Fruit fly (Drosophila melanogaster) whole organism, embryonic: Measurements from ENCODE around the gene CG10621.

Experiments used
- Aef1 ChIP-seq: fragments of 200-800 bp; sonication (Bioruptor generic); IDR thresholded peaks from 3 replicates; pipeline ENCODE4 v1.3.6; 2022; ENCODE audit warnings: missing biosample characterization, missing genetic modification characterization
- Blimp-1 ChIP-seq: fragments of 200-800 bp; sonication (Bioruptor generic); optimal IDR thresholded peaks from 3 replicates; lab custom pipeline; 2018; ENCODE audit warnings: missing biosample characterization, missing genetic modification characterization, mild to moderate bottlenecking, moderate library complexity, missing genetic modification reagents
- CG10979 ChIP-seq: fragments of 200-800 bp; sonication (Bioruptor generic); optimal IDR thresholded peaks from 2 replicates; lab custom pipeline; 2018; ENCODE audit warnings: missing biosample characterization, mild to moderate bottlenecking, missing genetic modification characterization, moderate library complexity
- CG11456 ChIP-seq: fragments of 200-800 bp; sonication (Bioruptor generic); IDR thresholded peaks from 3 replicates; pipeline ENCODE4 v1.3.6; 2022; ENCODE audit warnings: missing biosample characterization, missing genetic modification characterization
- CG12236 ChIP-seq: fragments of 200-800 bp; sonication (Bioruptor generic); optimal IDR thresholded peaks from 2 replicates; lab custom pipeline; 2016; ENCODE audit warnings: missing biosample characterization, missing genetic modification characterization
- CG14710 ChIP-seq: fragments of 200-800 bp; sonication (Bioruptor generic); optimal IDR thresholded peaks from 3 replicates; lab custom pipeline; 2019; ENCODE audit warnings: missing biosample characterization, mild to moderate bottlenecking, missing genetic modification characterization, moderate library complexity
- CG15011 ChIP-seq: fragments of 200-800 bp; sonication (Bioruptor generic); optimal IDR thresholded peaks from 3 replicates; lab custom pipeline; 2018; ENCODE audit warnings: missing biosample characterization, mild to moderate bottlenecking, missing genetic modification characterization
- CG15696 ChIP-seq: fragments of 200-800 bp; sonication (Bioruptor generic); optimal IDR thresholded peaks from 2 replicates; lab custom pipeline; 2019; ENCODE audit warnings: missing biosample characterization, mild to moderate bottlenecking, missing genetic modification characterization, moderate library complexity
- CG1603 ChIP-seq: fragments of 200-800 bp; sonication (Bioruptor generic); optimal IDR thresholded peaks from 2 replicates; lab custom pipeline; 2019; ENCODE audit warnings: missing biosample characterization, mild to moderate bottlenecking, missing genetic modification characterization, moderate library complexity
- CG17186 ChIP-seq: fragments of 200-800 bp; sonication (Bioruptor generic); optimal IDR thresholded peaks from 3 replicates; lab custom pipeline; 2017; ENCODE audit warnings: missing biosample characterization, missing genetic modification reagents, missing genetic modification characterization
- CG17612 ChIP-seq: fragments of 200-800 bp; sonication (Bioruptor generic); IDR thresholded peaks from 2 replicates; pipeline ENCODE4 v1.3.6; 2022; ENCODE audit warnings: missing biosample characterization, missing genetic modification characterization
- CG31441 ChIP-seq: fragments of 200-800 bp; sonication (Bioruptor generic); IDR thresholded peaks from 2 replicates; pipeline ENCODE4 v1.3.6; 2022; ENCODE audit warnings: missing biosample characterization, missing genetic modification characterization
- CG34422 ChIP-seq: fragments of 200-800 bp; sonication (Bioruptor generic); IDR thresholded peaks from 3 replicates; pipeline ENCODE4 v1.3.6; 2022; ENCODE audit warnings: missing biosample characterization, missing genetic modification characterization
- CG42726 ChIP-seq: fragments of 200-800 bp; sonication (Bioruptor generic); IDR thresholded peaks from 2 replicates; pipeline ENCODE4 v1.3.6; 2022; ENCODE audit warnings: missing biosample characterization, missing genetic modification characterization; ENCODE audit not compliant: partially characterized antibody
- CG4707 ChIP-seq: fragments of 200-800 bp; sonication (Bioruptor generic); optimal IDR thresholded peaks from 2 replicates; lab custom pipeline; 2018; ENCODE audit warnings: missing biosample characterization, mild to moderate bottlenecking, missing genetic modification characterization, moderate library complexity
- CG6654 ChIP-seq: fragments of 200-800 bp; sonication (Bioruptor generic); optimal IDR thresholded peaks from 2 replicates; lab custom pipeline; 2017; ENCODE audit warnings: missing biosample characterization, mild to moderate bottlenecking, missing genetic modification characterization
- CG6765 ChIP-seq: fragments of 200-800 bp; sonication (Bioruptor generic); optimal IDR thresholded peaks from 3 replicates; lab custom pipeline; 2017; ENCODE audit warnings: missing biosample characterization, mild to moderate bottlenecking, missing genetic modification characterization
- CG8359 ChIP-seq: fragments of 200-800 bp; sonication (Bioruptor generic); optimal IDR thresholded peaks from 2 replicates; lab custom pipeline; 2017; ENCODE audit warnings: missing biosample characterization, mild to moderate bottlenecking, missing genetic modification characterization, borderline replicate concordance
- CG8944 ChIP-seq: fragments of 200-800 bp; sonication (Bioruptor generic); optimal IDR thresholded peaks from 3 replicates; lab custom pipeline; 2016; ENCODE audit warnings: missing biosample characterization, missing genetic modification characterization
- CG9215 ChIP-seq: fragments of 200-800 bp; sonication (Bioruptor generic); IDR thresholded peaks from 2 replicates; pipeline ENCODE4 v1.3.6; 2022; ENCODE audit warnings: missing biosample characterization, missing genetic modification characterization
- CG9437 ChIP-seq: fragments of 200-800 bp; sonication (Bioruptor generic); optimal IDR thresholded peaks from 2 replicates; lab custom pipeline; 2018; ENCODE audit warnings: missing biosample characterization, mild to moderate bottlenecking, missing genetic modification characterization
- Camta ChIP-seq: fragments of 200-800 bp; sonication (Bioruptor generic); optimal IDR thresholded peaks from 2 replicates; lab custom pipeline; 2016; ENCODE audit warnings: missing biosample characterization, missing genetic modification characterization
- Chrac-16 ChIP-seq: fragments of 200-800 bp; sonication (Bioruptor generic); optimal IDR thresholded peaks from 3 replicates; lab custom pipeline; 2016; ENCODE audit warnings: missing biosample characterization, missing genetic modification characterization
- Deaf1 ChIP-seq: fragments of 200-800 bp; optimal IDR thresholded peaks from 3 replicates; lab custom pipeline; 2019; ENCODE audit warnings: missing biosample characterization, mild to moderate bottlenecking, missing genetic modification characterization, moderate library complexity
- Hr3 ChIP-seq: fragments of 200-800 bp; sonication (Bioruptor generic); optimal IDR thresholded peaks from 3 replicates; lab custom pipeline; 2016; ENCODE audit warnings: missing biosample characterization, missing genetic modification characterization
- Mad ChIP-seq: fragments of 200-800 bp; sonication (Bioruptor generic); optimal IDR thresholded peaks from 2 replicates; lab custom pipeline; 2016; ENCODE audit warnings: missing biosample characterization, missing genetic modification characterization
- Optix ChIP-seq: fragments of 200-800 bp; sonication (Bioruptor generic); IDR thresholded peaks from 3 replicates; pipeline ENCODE4 v1.3.6; 2022; ENCODE audit warnings: missing biosample characterization, missing genetic modification characterization
- Pdp1 ChIP-seq, 2 experiments: fragments of 200-800 bp; sonication (Bioruptor generic); optimal IDR thresholded peaks; 3 replicates each; lab custom pipeline; 2016; ENCODE audit warnings: missing biosample characterization in 2 of 2, missing genetic modification characterization in 2 of 2, mild to moderate bottlenecking in 1 of 2, moderate library complexity in 1 of 2
- Usf ChIP-seq: fragments of 200-800 bp; sonication (Bioruptor generic); optimal IDR thresholded peaks from 2 replicates; lab custom pipeline; 2017; ENCODE audit warnings: missing genotype, missing biosample characterization, missing genetic modification characterization
- Vsx1 ChIP-seq: fragments of 200-800 bp; sonication (Bioruptor generic); optimal IDR thresholded peaks from 2 replicates; lab custom pipeline; 2017; ENCODE audit warnings: missing biosample characterization, mild to moderate bottlenecking, missing genetic modification characterization, missing genetic modification reagents
- al ChIP-seq: fragments of 200-800 bp; sonication (Bioruptor generic); IDR thresholded peaks from 2 replicates; pipeline ENCODE4 v1.3.6; 2022; ENCODE audit warnings: missing biosample characterization, missing genetic modification characterization
- ci ChIP-seq: fragments of 200-800 bp; sonication (Bioruptor generic); IDR thresholded peaks from 3 replicates; pipeline ENCODE4 v1.3.6; 2022; ENCODE audit warnings: missing biosample characterization, missing genetic modification characterization
- crol ChIP-seq: fragments of 200-800 bp; sonication (Bioruptor generic); IDR thresholded peaks from 2 replicates; pipeline ENCODE4 v1.3.6; 2022; ENCODE audit warnings: missing biosample characterization, missing genetic modification characterization
- ems ChIP-seq: fragments of 200-800 bp; sonication (Bioruptor generic); optimal IDR thresholded peaks from 3 replicates; lab custom pipeline; 2016; ENCODE audit warnings: missing biosample characterization, missing genetic modification characterization
- fd3F ChIP-seq: fragments of 200-800 bp; sonication (Bioruptor generic); optimal IDR thresholded peaks from 2 replicates; lab custom pipeline; 2018; ENCODE audit warnings: missing biosample characterization, mild to moderate bottlenecking, missing genetic modification characterization, moderate library complexity
- fru ChIP-seq: fragments of >200 bp; optimal IDR thresholded peaks from 2 replicates; lab custom pipeline; 2017
- ind ChIP-seq: fragments of 200-800 bp; sonication (Bioruptor generic); optimal IDR thresholded peaks from 3 replicates; lab custom pipeline; 2016; ENCODE audit warnings: missing biosample characterization, missing genetic modification characterization
- kni ChIP-seq: fragments of 200-800 bp; sonication (Bioruptor generic); optimal IDR thresholded peaks from 3 replicates; lab custom pipeline; 2017; ENCODE audit warnings: mild to moderate bottlenecking, missing biosample characterization, missing genetic modification reagents, missing genetic modification characterization
- lilli ChIP-seq: fragments of 200-800 bp; sonication (Bioruptor generic); optimal IDR thresholded peaks from 3 replicates; lab custom pipeline; 2016; ENCODE audit warnings: missing biosample characterization, missing genetic modification characterization
- lov ChIP-seq, 2 experiments: fragments of 200-800 bp in 1 of 2; fragments of >200 bp in 1 of 2; sonication (Bioruptor generic) in 1 of 2; IDR thresholded peaks in 1 of 2; optimal IDR thresholded peaks in 1 of 2; 2 replicates in 1 of 2; 3 replicates in 1 of 2; pipeline versions ENCODE4 v1.3.6 to Lab custom; 2017 to 2022; ENCODE audit warnings: missing biosample characterization in 1 of 2, missing genetic modification characterization in 1 of 2
- mam ChIP-seq: fragments of 200-800 bp; sonication (Bioruptor generic); optimal IDR thresholded peaks from 3 replicates; lab custom pipeline; 2016; ENCODE audit warnings: missing biosample characterization, missing genetic modification characterization
- nerfin-1 ChIP-seq: fragments of 200-800 bp; sonication (Bioruptor generic); optimal IDR thresholded peaks from 3 replicates; lab custom pipeline; 2019; ENCODE audit warnings: missing biosample characterization, mild to moderate bottlenecking, missing genetic modification characterization, moderate library complexity
- prd ChIP-seq, 3 experiments: fragments of >200 bp in 2 of 3; fragments of 200-800 bp in 1 of 3; sonication (Bioruptor generic) in 1 of 3; optimal IDR thresholded peaks in 2 of 3; IDR thresholded peaks in 1 of 3; 2 replicates in 2 of 3; 3 replicates in 1 of 3; pipeline versions ENCODE4 v1.3.6 to Lab custom; 2017 to 2022; ENCODE audit warnings: missing biosample characterization in 1 of 3, missing genetic modification characterization in 1 of 3
- schlank ChIP-seq: fragments of 200-800 bp; sonication (Bioruptor generic); optimal IDR thresholded peaks from 2 replicates; lab custom pipeline; 2018; ENCODE audit warnings: missing biosample characterization, mild to moderate bottlenecking, missing genetic modification characterization
- sens-2 ChIP-seq: fragments of 200-800 bp; sonication (Bioruptor generic); IDR thresholded peaks from 2 replicates; pipeline ENCODE4 v1.3.6; 2022; ENCODE audit warnings: missing biosample characterization, missing genetic modification characterization
- shn ChIP-seq: fragments of 200-800 bp; sonication (Bioruptor generic); optimal IDR thresholded peaks from 3 replicates; lab custom pipeline; 2016; ENCODE audit warnings: missing biosample characterization, missing genetic modification characterization
- sisA ChIP-seq: fragments of 200-800 bp; sonication (Bioruptor generic); IDR thresholded peaks from 2 replicates; pipeline ENCODE4 v1.3.6; 2022; ENCODE audit warnings: missing biosample characterization, missing genetic modification characterization
- sqz ChIP-seq: fragments of 200-800 bp; sonication (Bioruptor generic); optimal IDR thresholded peaks from 3 replicates; lab custom pipeline; 2018; ENCODE audit warnings: missing biosample characterization, mild to moderate bottlenecking, missing genetic modification characterization
- sr ChIP-seq: fragments of 200-800 bp; sonication (Bioruptor generic); IDR thresholded peaks from 3 replicates; pipeline ENCODE4 v1.3.6; 2022; ENCODE audit warnings: missing biosample characterization, missing genetic modification characterization
- tap ChIP-seq: fragments of 200-800 bp; optimal IDR thresholded peaks from 3 replicates; lab custom pipeline; 2019; ENCODE audit warnings: missing biosample characterization, mild to moderate bottlenecking, missing genetic modification characterization, moderate library complexity
- ttk ChIP-seq: fragments of 200-800 bp; sonication (Bioruptor generic); IDR thresholded peaks from 2 replicates; pipeline ENCODE4 v2.1.2; 2022; ENCODE audit warnings: missing biosample characterization, missing genetic modification characterization

The CG10621 gene

dm6 chr2L:18906615-18907014 lies 47.6 kb downstream of the CG10621 start (continued):
- TF ChIP-seq ind (GFP tag; lab: Kevin White, UChicago): peak; percentile 34
- no peak for TF ChIP-seq mam (GFP tag; lab: Kevin White, UChicago)
- no peak for TF ChIP-seq CG9215 (GFP tag; lab: Robert Waterston, UW)
- peak; percentile 77 for TF ChIP-seq CG31441 (GFP tag; lab: Robert Waterston, UW)
- peak; percentile 16 for TF ChIP-seq nerfin-1 (tag; lab: Kevin White, UChicago)
- no peak for TF ChIP-seq kni
- TF ChIP-seq sisA (GFP tag; lab: Robert Waterston, UW): peak; percentile 52; the same call in 1 of the 2 replicates
- peak; percentile 47 for TF ChIP-seq tap
- TF ChIP-seq Aef1 (GFP tag; lab: Robert Waterston, UW): peak; percentile 52
- no peak for TF ChIP-seq crol (GFP tag; lab: Robert Waterston, UW)
- TF ChIP-seq CG6654 (GFP tag; lab: Kevin White, UChicago): no peak
- no peak for TF ChIP-seq CG17186 (GFP tag; lab: Kevin White, UChicago)
- TF ChIP-seq CG15696 (tag; lab: Kevin White, UChicago): peak; percentile 72
- peak; percentile 78 for TF ChIP-seq CG10979
- no peak for TF ChIP-seq sens-2 (GFP tag; lab: Robert Waterston, UW)
- TF ChIP-seq fru (lab: Kevin White, UChicago): no peak
- TF ChIP-seq Mad (GFP tag; lab: Kevin White, UChicago): no peak
- TF ChIP-seq schlank (tag; lab: Kevin White, UChicago): no peak
- TF ChIP-seq Blimp-1 (GFP tag; lab: Kevin White, UChicago): peak; percentile 67
- no peak for TF ChIP-seq CG4707 (GFP tag; lab: Kevin White, UChicago)
- no peak for TF ChIP-seq ems (GFP tag; lab: Kevin White, UChicago)
- TF ChIP-seq ci (GFP tag; lab: Robert Waterston, UW): 0 out of 3 replicates have a peak, but pooled peaks have one; percentile 39
- TF ChIP-seq CG17612 (GFP tag; lab: Robert Waterston, UW): no peak
- TF ChIP-seq Pdp1 (GFP tag; optimal IDR thresholded peaks at IDR 0.05; lab: Kevin White, UChicago): no peak
- no peak for TF ChIP-seq CG9437 (GFP tag; lab: Kevin White, UChicago)
- TF ChIP-seq CG11456 (GFP tag; lab: Robert Waterston, UW): no peak
- no peak for TF ChIP-seq CG12236 (GFP tag; lab: Kevin White, UChicago)
- TF ChIP-seq shn: no peak
- TF ChIP-seq CG14710 (tag; lab: Kevin White, UChicago): peak; percentile 67
- no peak for TF ChIP-seq CG34422
- TF ChIP-seq CG1603 (tag; lab: Kevin White, UChicago): no peak
- no peak for TF ChIP-seq Hr3 (GFP tag; lab: Kevin White, UChicago)
- TF ChIP-seq CG8944: no peak
- TF ChIP-seq Camta: no peak
- no peak for TF ChIP-seq CG42726 (GFP tag; lab: Robert Waterston, UW)
- TF ChIP-seq CG15011 (GFP tag; lab: Kevin White, UChicago): no peak
- no peak for TF ChIP-seq CG6765 (GFP tag; lab: Kevin White, UChicago)
- TF ChIP-seq Deaf1: peak; percentile 14
- TF ChIP-seq Vsx1: no peak
- TF ChIP-seq Usf: no peak
- peak; percentile 36 for TF ChIP-seq CG8359 (GFP tag; lab: Kevin White, UChicago)
- no peak for TF ChIP-seq lilli (GFP tag; lab: Kevin White, UChicago)
- no peak for TF ChIP-seq prd (optimal IDR thresholded peaks at IDR 0.05; lab: Kevin White, UChicago)
- TF ChIP-seq prd (GFP tag; IDR thresholded peaks at IDR 0.05; lab: Robert Waterston, UW): peak; percentile 72
- TF ChIP-seq sqz (GFP tag; lab: Kevin White, UChicago): no peak
- no peak for TF ChIP-seq sr (GFP tag; lab: Robert Waterston, UW)
- no peak for TF ChIP-seq Optix (GFP tag; lab: Robert Waterston, UW)
- no peak for TF ChIP-seq fd3F (GFP tag; lab: Kevin White, UChicago)
- no peak for TF ChIP-seq al (GFP tag; lab: Robert Waterston, UW)
- no peak for TF ChIP-seq lov (optimal IDR thresholded peaks at IDR 0.05; lab: Kevin White, UChicago)
- TF ChIP-seq lov (GFP tag; IDR thresholded peaks at IDR 0.05; lab: Robert Waterston, UW): 0 out of 3 replicates have a peak, but pooled peaks have one; percentile 5
- TF ChIP-seq Chrac-16: no peak
- TF ChIP-seq ttk: peak; percentile 45; the same call in 1 of the 2 replicates
